Fruit fly (Drosophila melanogaster) whole organism: ENCODE data around the gene Atat.

Source experiments
- CG8478 ChIP-seq: fragments of >200 bp; optimal IDR thresholded peaks from 2 replicates; lab custom pipeline; 2018; ENCODE audit warnings: inconsistent platforms
- Dll ChIP-seq: fragments of >200 bp; optimal IDR thresholded peaks from 2 replicates; lab custom pipeline; 2017
- EcR ChIP-seq, 2 experiments: fragments of >200 bp; optimal IDR thresholded peaks; 2 replicates each; lab custom pipeline; 2017; ENCODE audit warnings: missing biosample characterization in 2 of 2, missing genetic modification characterization in 2 of 2, missing genetic modification reagents in 2 of 2
- pan ChIP-seq: fragments of >200 bp; optimal IDR thresholded peaks from 2 replicates; lab custom pipeline; 2017
- psq ChIP-seq: fragments of >200 bp; optimal IDR thresholded peaks from 2 replicates; lab custom pipeline; 2017
- usp ChIP-seq: fragments of >200 bp; optimal IDR thresholded peaks from 2 replicates; lab custom pipeline; 2017; ENCODE audit warnings: missing biosample characterization, missing genetic modification characterization, mixed read lengths

Gene Atat

dm6 chr3L:9460775-9461491 lies 34.4 kb upstream of the Atat start, which contains the start of the genes CG3434 and CG44838:
Gene CG3434 (minus strand): TSS chr3L:9460799.
Gene CG44838 (plus strand): TSS chr3L:9461050.
- TF ChIP-seq CG8478 (lab: Kevin White, UChicago) (no peak), pan (no peak), psq (lab: Kevin White, UChicago) (no peak), EcR (GFP tag; optimal IDR thresholded peaks at IDR 0.05; lab: Kevin White, UChicago) (no peak), Dll (lab: Kevin White, UChicago) (no peak), usp (GFP tag; lab: Kevin White, UChicago) (no peak)

- TF ChIP-seq usp (GFP tag; lab: Kevin White, UChicago), result no peak
- no peak for TF ChIP-seq Dll (lab: Kevin White, UChicago)
- no peak for TF ChIP-seq EcR (GFP tag; optimal IDR thresholded peaks at IDR 0.05; lab: Kevin White, UChicago)
- TF ChIP-seq psq (lab: Kevin White, UChicago), result no peak
- no peak for TF ChIP-seq CG8478 (lab: Kevin White, UChicago)
- no peak for TF ChIP-seq pan
These were observed 31.1 kb upstream of the Atat start, which contains the start of gene CG3437 for dm6 chr3L:9457619-9458092. Gene CG3437 (minus strand): TSS chr3L:9457669.

DNA sequence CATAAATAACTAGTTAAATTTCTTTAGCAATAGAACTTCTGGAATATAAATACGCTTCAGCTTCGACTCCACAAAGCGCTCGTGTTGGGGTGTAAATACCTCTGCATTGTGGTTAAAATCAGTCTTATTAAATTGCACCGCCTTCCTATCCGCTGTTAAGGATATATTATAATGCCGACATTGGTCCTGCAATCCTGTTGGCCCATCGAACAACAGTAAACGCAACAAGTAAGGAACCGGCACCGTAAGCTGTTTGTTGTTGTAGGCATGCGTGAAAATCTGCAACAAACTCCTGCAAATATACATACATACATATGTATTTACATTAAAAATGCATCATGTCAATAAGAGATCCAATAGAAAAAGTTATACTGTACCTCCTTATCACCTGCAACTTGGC lies 29.8 kb upstream of the Atat start:
- TF ChIP-seq EcR (GFP tag; optimal IDR thresholded peaks at IDR 0.05; lab: Kevin White, UChicago) (no peak), CG8478 (lab: Kevin White, UChicago) (no peak), usp (GFP tag; lab: Kevin White, UChicago) (no peak), Dll (lab: Kevin White, UChicago) (no peak), psq (lab: Kevin White, UChicago) (no peak), pan (no peak)

dm6 chr3L:9455819-9456388 lies 29.3 kb upstream of the Atat start, which contains the start of the genes phol and CG3552:
Gene phol (minus strand): TSS chr3L:9456281.
Gene CG3552 (plus strand): TSS chr3L:9456318.
- TF ChIP-seq Dll (lab: Kevin White, UChicago) (no peak), psq (lab: Kevin White, UChicago) (no peak), pan (no peak)

- no peak for TF ChIP-seq psq (lab: Kevin White, UChicago)
- TF ChIP-seq usp (GFP tag; lab: Kevin White, UChicago), result no peak
- TF ChIP-seq CG8478 (lab: Kevin White, UChicago), result no peak
- no peak for TF ChIP-seq Dll (lab: Kevin White, UChicago)
- no peak for TF ChIP-seq pan
- no peak for TF ChIP-seq EcR (GFP tag; optimal IDR thresholded peaks at IDR 0.05; lab: Kevin White, UChicago)
These were observed 25.9 kb upstream of the Atat start for dm6 chr3L:9452422-9452821.

- no peak for TF ChIP-seq usp (GFP tag; lab: Kevin White, UChicago)
- TF ChIP-seq EcR (GFP tag; optimal IDR thresholded peaks at IDR 0.05; lab: Kevin White, UChicago), result no peak
- TF ChIP-seq psq (lab: Kevin White, UChicago), result no peak
- TF ChIP-seq pan, result no peak
- TF ChIP-seq Dll (lab: Kevin White, UChicago), result no peak
- TF ChIP-seq CG8478 (lab: Kevin White, UChicago), result no peak
These were observed 25.1 kb upstream of the Atat start, which contains the start of the genes CG3448 and ghi for dm6 chr3L:9451522-9452118. Gene CG3448 (minus strand): TSS chr3L:9451572. Gene ghi (plus strand): TSS chr3L:9451876.

DNA sequence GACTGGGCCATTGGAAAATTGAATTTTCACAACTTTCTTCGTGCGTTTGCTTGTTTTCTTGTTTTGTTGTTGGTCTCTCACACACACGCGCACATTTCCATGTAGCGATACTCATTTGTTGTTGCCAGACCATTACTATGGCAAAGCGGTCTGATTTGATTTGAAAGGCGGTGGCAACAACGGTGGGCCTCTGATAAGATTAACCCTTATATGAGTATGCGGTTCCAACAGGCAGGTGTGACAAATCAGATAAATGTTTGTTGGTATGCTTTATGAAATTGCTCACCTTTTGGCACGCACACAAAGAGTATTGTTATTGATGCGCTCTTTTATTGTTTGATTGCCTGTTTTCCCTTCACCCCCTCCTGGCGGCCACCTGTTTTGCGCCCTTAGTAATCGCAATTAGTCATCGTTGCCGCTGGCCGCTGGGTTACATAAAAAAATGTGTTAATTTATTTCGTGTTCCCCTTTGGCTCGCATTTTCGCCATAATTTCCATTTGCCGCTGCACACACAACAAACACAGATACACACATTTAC lies 20.8 kb upstream of the Atat start:
- TF ChIP-seq Dll (lab: Kevin White, UChicago) (no peak), psq (lab: Kevin White, UChicago) (no peak), CG8478 (lab: Kevin White, UChicago) (no peak), usp (GFP tag; lab: Kevin White, UChicago) (no peak), pan (no peak), EcR (GFP tag; optimal IDR thresholded peaks at IDR 0.05; lab: Kevin White, UChicago) (no peak)

- TF ChIP-seq CG8478 (lab: Kevin White, UChicago), result no peak
- TF ChIP-seq Dll (lab: Kevin White, UChicago), result no peak
- TF ChIP-seq pan, result no peak
- no peak for TF ChIP-seq psq (lab: Kevin White, UChicago)
- no peak for TF ChIP-seq usp (GFP tag; lab: Kevin White, UChicago)
- no peak for TF ChIP-seq EcR (GFP tag; optimal IDR thresholded peaks at IDR 0.05; lab: Kevin White, UChicago)
These were observed 20.2 kb upstream of the Atat start, which contains the start of gene CG3529 for dm6 chr3L:9446731-9447238. Gene CG3529 (plus strand): TSS chr3L:9446864.

DNA sequence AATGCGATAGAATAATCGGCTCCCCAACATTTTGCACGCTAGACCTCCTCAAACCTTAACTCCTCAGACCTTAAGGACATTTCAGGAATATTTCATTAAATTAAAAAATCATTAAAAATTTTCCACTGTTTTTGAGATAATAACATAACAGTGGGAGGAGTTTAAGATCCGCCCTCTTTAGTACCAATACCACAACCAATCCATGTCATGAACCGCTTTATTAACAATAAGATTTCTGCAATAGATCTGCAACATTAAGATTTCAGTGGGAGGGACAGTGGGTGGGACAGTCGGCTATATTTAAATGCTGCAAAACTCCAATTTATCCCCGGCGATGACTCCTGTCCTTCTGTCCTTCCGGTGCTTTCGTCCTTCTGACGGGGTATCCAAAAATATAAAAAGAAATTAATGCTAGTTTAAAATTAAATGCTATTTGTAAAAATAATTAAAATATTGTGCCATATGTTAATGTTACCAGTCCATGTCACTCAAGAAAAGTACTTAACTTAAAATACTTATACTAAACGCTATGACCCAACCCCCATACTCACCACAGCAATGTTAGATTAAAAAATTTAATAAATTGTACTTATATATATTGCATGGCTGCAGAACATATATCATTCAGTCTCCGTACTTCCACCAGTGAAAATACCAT lies 16.2 kb upstream of the Atat start, which contains the start of gene Srg3:
Gene Srg3, plus strand, starts transcription at position 608 of the 658 bp plus-strand sequence.
- TF ChIP-seq usp (GFP tag; lab: Kevin White, UChicago), result no peak
- TF ChIP-seq pan, result no peak
- no peak for TF ChIP-seq EcR (GFP tag; optimal IDR thresholded peaks at IDR 0.05; lab: Kevin White, UChicago)
- TF ChIP-seq CG8478 (lab: Kevin White, UChicago), result no peak
- no peak for TF ChIP-seq psq (lab: Kevin White, UChicago)
- TF ChIP-seq Dll (lab: Kevin White, UChicago), result no peak

DNA sequence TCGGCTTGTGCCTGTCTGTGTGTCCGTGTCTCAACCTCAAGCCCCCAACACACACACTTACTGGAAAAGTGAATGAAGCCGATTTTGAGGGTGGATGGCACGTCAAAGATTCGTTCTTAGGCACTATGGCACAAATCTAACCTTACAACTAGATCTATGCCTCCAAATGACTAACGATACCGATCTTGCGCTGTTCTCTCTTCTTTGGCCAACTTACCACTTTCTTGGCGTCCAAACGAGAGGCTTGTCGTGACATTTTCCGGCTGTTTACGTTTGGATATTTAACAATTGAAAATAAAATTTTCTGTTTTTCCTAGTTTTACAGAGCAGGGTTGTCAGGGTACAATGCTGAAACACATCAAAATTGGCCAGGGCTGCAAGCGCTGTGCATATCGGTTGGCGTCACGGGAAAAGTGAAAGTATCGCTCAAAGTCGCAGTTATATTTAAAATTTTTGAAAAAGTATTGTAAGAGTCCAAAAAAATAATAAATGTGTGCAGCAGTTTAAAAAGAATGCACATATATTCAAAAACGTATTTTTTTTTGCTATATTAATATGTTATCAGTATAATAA lies 15.4 kb upstream of the Atat start, which contains the start of the genes Bet3 and Nf-YA:
Gene Bet3, minus strand, starts transcription at position 361 of the 573 bp plus-strand sequence.
Gene Nf-YA, minus strand, starts transcription at position 361 of the 573 bp plus-strand sequence.
- no peak for TF ChIP-seq pan
- TF ChIP-seq usp (GFP tag; lab: Kevin White, UChicago), result no peak
- TF ChIP-seq CG8478 (lab: Kevin White, UChicago), result no peak
- TF ChIP-seq Dll (lab: Kevin White, UChicago), result no peak
- no peak for TF ChIP-seq psq (lab: Kevin White, UChicago)
- no peak for TF ChIP-seq EcR (GFP tag; optimal IDR thresholded peaks at IDR 0.05; lab: Kevin White, UChicago)
